Fruit fly (Drosophila melanogaster): ENCODE data around the gene CG42464.

dm6 chr2L:3717673-3718235, 18.5 kb downstream of the CG42464 start, which contains the start of the genes lectin-24A and Shaw:
- no peak for TF ChIP-seq Myc (optimal IDR thresholded peaks at IDR 0.05)
- TF ChIP-seq Vsx2 (GFP tag; optimal IDR thresholded peaks at IDR 0.05; ENCODE audit: partially characterized antibody): no peak
- no peak for TF ChIP-seq CrebA (GFP tag; optimal IDR thresholded peaks at IDR 0.05; ENCODE audit: borderline replicate concordance)
- TF ChIP-seq usp (GFP tag; optimal IDR thresholded peaks at IDR 0.05): no peak
- TF ChIP-seq br (GFP tag; optimal IDR thresholded peaks at IDR 0.05): no peak
- no peak for TF ChIP-seq h (GFP tag; optimal IDR thresholded peaks at IDR 0.05)

Data from whole organism, wandering third instar larva.